Fruit fly (Drosophila melanogaster) whole organism, adult: ENCODE results near the gene CG11975.

Experiments used
- CG11617 ChIP-seq: fragments of 200-800 bp; sonication (Bioruptor generic); optimal IDR thresholded peaks from 2 replicates; lab custom pipeline; 2017; ENCODE audit warnings: mild to moderate bottlenecking, missing biosample characterization, missing genetic modification reagents, missing genetic modification characterization
- CG12768 ChIP-seq: fragments of 200-800 bp; sonication (Bioruptor generic); optimal IDR thresholded peaks from 2 replicates; lab custom pipeline; 2017; ENCODE audit warnings: missing biosample characterization, missing genetic modification characterization, mild to moderate bottlenecking, moderate library complexity, missing genetic modification reagents
- CG14711 ChIP-seq: fragments of 200-800 bp; sonication (Bioruptor generic); optimal IDR thresholded peaks from 2 replicates; lab custom pipeline; 2018; ENCODE audit warnings: missing biosample characterization, mild to moderate bottlenecking, missing genetic modification characterization, moderate library complexity
- CG1620 ChIP-seq: fragments of 200-800 bp; sonication (Bioruptor generic); optimal IDR thresholded peaks from 2 replicates; lab custom pipeline; 2016; ENCODE audit warnings: missing biosample characterization, missing genetic modification characterization
- CG33017 ChIP-seq: fragments of 200-800 bp; sonication (Bioruptor generic); optimal IDR thresholded peaks from 2 replicates; lab custom pipeline; 2018; ENCODE audit warnings: missing biosample characterization, mild to moderate bottlenecking, missing genetic modification characterization, moderate library complexity
- CG5204 ChIP-seq: fragments of 200-800 bp; sonication (Bioruptor generic); optimal IDR thresholded peaks from 2 replicates; lab custom pipeline; 2016; ENCODE audit warnings: missing biosample characterization, missing genetic modification characterization
- CG7045 ChIP-seq: fragments of 200-800 bp; sonication (Bioruptor generic); optimal IDR thresholded peaks from 2 replicates; lab custom pipeline; 2017; ENCODE audit warnings: missing biosample characterization, mild to moderate bottlenecking, missing genetic modification characterization
- CG7101 ChIP-seq: fragments of 200-800 bp; sonication (Bioruptor generic); optimal IDR thresholded peaks from 2 replicates; lab custom pipeline; 2018; ENCODE audit warnings: missing biosample characterization, mild to moderate bottlenecking, missing genetic modification characterization, moderate library complexity
- Clk ChIP-seq: fragments of 200-800 bp; sonication (Bioruptor generic); optimal IDR thresholded peaks from 2 replicates; lab custom pipeline; 2017; ENCODE audit warnings: missing biosample characterization, missing genetic modification characterization
- Crg-1 ChIP-seq: fragments of 200-800 bp; sonication (Bioruptor generic); optimal IDR thresholded peaks from 2 replicates; lab custom pipeline; 2016; ENCODE audit warnings: missing biosample characterization, missing genetic modification characterization
- Hr96 ChIP-seq: fragments of 200-800 bp; sonication (Bioruptor generic); optimal IDR thresholded peaks from 2 replicates; lab custom pipeline; 2016; ENCODE audit warnings: missing biosample characterization, missing genetic modification characterization
- Mnt ChIP-seq: fragments of 200-800 bp; sonication (Bioruptor generic); optimal IDR thresholded peaks from 2 replicates; lab custom pipeline; 2016; ENCODE audit warnings: missing biosample characterization, mild to moderate bottlenecking, missing genetic modification characterization
- bab1 ChIP-seq: fragments of 200-800 bp; sonication (Bioruptor generic); optimal IDR thresholded peaks from 3 replicates; lab custom pipeline; 2019; ENCODE audit warnings: missing biosample characterization, mild to moderate bottlenecking, missing genetic modification characterization, moderate library complexity
- cic ChIP-seq: fragments of 200-800 bp; sonication (Bioruptor generic); optimal IDR thresholded peaks from 2 replicates; lab custom pipeline; 2017; ENCODE audit warnings: missing biosample characterization, mild to moderate bottlenecking, missing genetic modification characterization, moderate library complexity
- cnc ChIP-seq, 2 experiments: fragments of >200 bp; optimal IDR thresholded peaks; 2 replicates each; lab custom pipeline; 2017
- kay ChIP-seq: fragments of 200-800 bp; sonication (Bioruptor generic); peaks from one replicate; lab custom pipeline; 2016; ENCODE audit warnings: missing biosample characterization, missing genetic modification characterization, borderline replicate concordance
- ovo ChIP-seq: fragments of 200-800 bp; sonication (Bioruptor generic); optimal IDR thresholded peaks from 2 replicates; lab custom pipeline; 2016; ENCODE audit warnings: missing biosample characterization, missing genetic modification characterization
- pad ChIP-seq: fragments of 200-800 bp; sonication (Bioruptor generic); optimal IDR thresholded peaks from 3 replicates; lab custom pipeline; 2017; ENCODE audit warnings: missing biosample characterization, missing genetic modification characterization, mild to moderate bottlenecking, moderate library complexity, missing genetic modification reagents
- tj ChIP-seq: fragments of 200-800 bp; sonication (Bioruptor generic); optimal IDR thresholded peaks from 3 replicates; lab custom pipeline; 2017; ENCODE audit warnings: missing biosample characterization, mild to moderate bottlenecking, missing genetic modification characterization, moderate library complexity
- toe ChIP-seq: fragments of 200-800 bp; sonication (Bioruptor generic); optimal IDR thresholded peaks from 2 replicates; lab custom pipeline; 2016; ENCODE audit warnings: missing biosample characterization, missing genetic modification characterization

CG11975 gene

DNA sequence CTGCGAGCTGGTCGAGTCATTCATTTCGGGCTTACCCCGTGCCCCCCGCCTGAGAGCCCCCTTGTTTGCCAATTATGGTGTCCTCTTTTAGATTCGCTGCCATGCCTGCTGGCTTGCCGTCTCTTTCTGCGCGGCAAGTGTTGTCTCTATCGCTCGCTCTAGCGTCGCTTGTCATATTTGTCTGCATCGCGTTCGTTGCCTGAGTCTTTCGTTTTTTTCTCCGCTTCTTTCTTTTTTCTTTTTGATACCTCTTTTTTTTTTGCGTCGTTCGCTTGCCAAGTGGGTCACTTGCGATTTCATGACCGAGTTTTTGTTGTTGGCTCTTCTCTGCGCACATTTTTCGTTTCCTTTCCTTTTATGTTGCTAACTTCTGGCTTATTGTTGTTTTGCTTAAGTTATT, 21.3 kb upstream of the CG11975 start:
- TF ChIP-seq Hr96 (GFP tag; lab: Kevin White, UChicago), result no peak
- no peak for TF ChIP-seq Clk
- TF ChIP-seq kay (GFP tag; lab: Kevin White, UChicago), result no peak
- no peak for TF ChIP-seq Crg-1 (GFP tag; lab: Kevin White, UChicago)

DNA sequence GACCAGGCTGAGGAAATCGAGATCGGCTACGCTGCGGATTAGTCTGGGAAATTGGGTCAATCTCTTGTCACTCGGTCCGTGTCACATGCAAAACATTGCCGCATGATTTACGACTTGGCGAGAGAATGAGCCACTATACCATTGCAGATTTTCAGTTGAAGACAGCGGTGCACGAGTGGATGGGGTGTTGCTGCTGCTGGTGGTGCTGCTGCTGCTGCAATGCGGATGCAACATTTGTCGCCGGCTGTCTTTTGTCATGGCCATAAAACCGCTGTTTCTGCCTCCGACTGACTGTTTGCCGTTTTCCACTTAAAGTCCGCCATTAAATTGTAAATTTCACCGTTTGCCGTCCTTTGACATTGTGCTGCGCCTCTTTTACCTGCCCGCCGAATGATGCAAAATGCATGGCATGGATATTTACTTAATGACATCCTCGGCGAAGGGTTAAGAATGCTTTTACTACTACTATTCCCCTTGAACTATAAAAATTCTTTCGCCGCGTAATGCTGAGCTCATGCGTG, 16.9 kb upstream of the CG11975 start:
- TF ChIP-seq CG14711 (tag; lab: Kevin White, UChicago), result no peak

DNA sequence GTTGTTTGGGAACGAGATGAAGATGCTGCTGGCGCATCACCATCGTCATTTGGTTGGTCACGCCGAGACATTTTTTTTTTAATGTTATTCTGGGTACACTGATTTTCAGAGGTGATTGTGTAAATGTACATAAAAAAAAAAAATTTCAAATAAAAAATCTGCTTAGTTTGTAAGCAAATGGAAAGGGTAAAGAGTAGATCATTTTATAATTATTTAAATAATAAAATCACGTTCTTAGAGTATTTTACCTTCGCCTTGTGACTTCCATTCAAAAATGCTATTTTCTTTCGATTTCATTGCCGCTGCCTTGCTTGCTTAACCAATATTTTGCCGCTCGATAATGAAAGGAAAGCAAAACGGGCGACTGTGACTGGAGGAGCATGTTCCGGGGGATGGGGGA, 14.3 kb upstream of the CG11975 start:
- TF ChIP-seq pad (GFP tag; lab: Kevin White, UChicago), result no peak
- TF ChIP-seq CG12768, result no peak
- TF ChIP-seq cic (GFP tag; lab: Kevin White, UChicago), result no peak
- TF ChIP-seq CG33017 (tag; lab: Kevin White, UChicago), result no peak
- no peak for TF ChIP-seq CG5204
- TF ChIP-seq kay (GFP tag; lab: Kevin White, UChicago), result no peak
- no peak for TF ChIP-seq Mnt
- no peak for TF ChIP-seq Hr96 (GFP tag; lab: Kevin White, UChicago)
- TF ChIP-seq CG11617, result no peak
- TF ChIP-seq tj (GFP tag; lab: Kevin White, UChicago), result no peak
- no peak for TF ChIP-seq CG14711 (tag; lab: Kevin White, UChicago)
- TF ChIP-seq CG7101 (tag; lab: Kevin White, UChicago), result no peak
- no peak for TF ChIP-seq Crg-1 (GFP tag; lab: Kevin White, UChicago)
- TF ChIP-seq ovo (GFP tag; lab: Kevin White, UChicago), result no peak
- TF ChIP-seq CG1620 (GFP tag; lab: Kevin White, UChicago), result no peak
- TF ChIP-seq bab1 (GFP tag; lab: Kevin White, UChicago), result no peak

DNA sequence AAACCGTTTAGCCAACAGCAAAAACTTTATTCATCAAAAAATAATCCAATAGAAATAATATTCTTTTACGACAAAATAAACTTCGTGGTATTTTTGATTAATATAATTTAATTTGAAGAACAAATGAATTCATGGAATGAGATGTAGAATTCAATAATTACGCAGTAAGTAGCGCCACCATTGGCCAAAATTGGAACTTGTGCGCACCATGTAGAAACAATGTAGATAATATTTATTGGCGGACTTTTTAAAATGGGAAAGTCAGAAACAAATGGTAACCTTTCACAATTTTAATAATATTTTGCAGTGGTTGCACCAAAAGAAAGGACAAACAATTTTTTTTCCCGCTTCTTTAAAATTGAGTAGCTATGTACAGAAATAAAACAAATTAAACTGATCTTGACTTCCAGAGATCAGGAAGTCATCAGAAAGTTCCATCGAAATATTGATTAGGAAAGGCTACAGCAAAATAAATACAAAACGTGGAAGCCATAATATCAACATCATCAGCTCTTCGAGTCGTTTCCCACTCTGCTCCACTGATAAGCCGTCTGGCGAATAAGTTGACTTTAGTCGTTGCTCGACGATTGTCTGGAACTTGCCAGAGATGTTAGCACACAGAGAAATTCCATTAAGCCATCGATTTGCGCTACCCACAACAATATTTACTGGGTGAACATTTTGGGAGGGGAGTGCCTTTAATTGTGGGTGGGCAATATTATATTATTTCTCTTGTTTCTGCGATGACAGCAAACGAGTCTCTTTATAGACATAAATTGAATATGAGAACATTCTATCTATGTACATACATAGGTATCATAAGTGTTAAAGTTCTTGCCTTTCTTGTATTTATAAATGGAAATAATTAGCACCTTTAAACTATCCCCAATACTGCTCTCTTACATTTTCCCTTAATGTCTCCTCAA, 12.9 kb upstream of the CG11975 start:
- TF ChIP-seq Clk (no peak), Hr96 (GFP tag; lab: Kevin White, UChicago) (no peak), tj (GFP tag; lab: Kevin White, UChicago) (no peak), toe (peak; percentile 28), pad (GFP tag; lab: Kevin White, UChicago) (no peak), CG12768 (peak; percentile 39), Mnt (no peak), Crg-1 (GFP tag; lab: Kevin White, UChicago) (no peak), CG7101 (tag; lab: Kevin White, UChicago) (no peak)

DNA sequence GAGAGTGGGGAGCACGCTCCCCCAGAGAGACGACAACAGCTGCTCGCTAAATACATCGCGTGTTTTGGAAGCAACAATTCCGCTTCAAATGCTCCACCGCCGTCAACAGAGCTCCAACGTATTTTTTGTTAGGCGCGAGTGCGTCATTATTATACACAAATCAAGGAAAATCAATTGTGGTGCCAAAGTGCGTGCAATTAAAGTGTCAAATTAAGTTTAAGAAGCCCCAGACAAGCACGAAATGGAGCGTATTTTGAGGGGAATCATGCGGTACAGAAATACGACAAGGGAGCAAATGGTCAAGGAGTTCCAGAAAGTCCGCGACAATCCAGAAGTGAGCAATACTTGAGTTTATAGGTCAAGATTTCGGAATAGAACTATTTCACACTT, 12.3 kb upstream of the CG11975 start, which contains the start of gene CAHbeta:
Gene CAHbeta, plus strand, starts transcription at position 85 of the 390 bp plus-strand sequence.
- TF ChIP-seq CG14711 (tag; lab: Kevin White, UChicago), result peak; percentile 11
- no peak for TF ChIP-seq toe
- TF ChIP-seq Clk, result no peak
- TF ChIP-seq pad (GFP tag; lab: Kevin White, UChicago), result peak; percentile 34
- peak; percentile 53 for TF ChIP-seq Hr96 (GFP tag; lab: Kevin White, UChicago)
- TF ChIP-seq CG1620 (GFP tag; lab: Kevin White, UChicago), result no peak
- TF ChIP-seq CG12768, result peak; percentile 67
- TF ChIP-seq CG11617, result peak; percentile 32
- TF ChIP-seq Mnt, result peak; percentile 50
- peak; percentile 95 for TF ChIP-seq kay (GFP tag; lab: Kevin White, UChicago)
- TF ChIP-seq cic (GFP tag; lab: Kevin White, UChicago), result peak; percentile 32
- TF ChIP-seq bab1 (GFP tag; lab: Kevin White, UChicago), result peak; percentile 57
- TF ChIP-seq CG7045 (GFP tag; lab: Kevin White, UChicago), result peak; percentile 44
- no peak for TF ChIP-seq Crg-1 (GFP tag; lab: Kevin White, UChicago)
- peak; percentile 9 for TF ChIP-seq CG7101 (tag; lab: Kevin White, UChicago)

DNA sequence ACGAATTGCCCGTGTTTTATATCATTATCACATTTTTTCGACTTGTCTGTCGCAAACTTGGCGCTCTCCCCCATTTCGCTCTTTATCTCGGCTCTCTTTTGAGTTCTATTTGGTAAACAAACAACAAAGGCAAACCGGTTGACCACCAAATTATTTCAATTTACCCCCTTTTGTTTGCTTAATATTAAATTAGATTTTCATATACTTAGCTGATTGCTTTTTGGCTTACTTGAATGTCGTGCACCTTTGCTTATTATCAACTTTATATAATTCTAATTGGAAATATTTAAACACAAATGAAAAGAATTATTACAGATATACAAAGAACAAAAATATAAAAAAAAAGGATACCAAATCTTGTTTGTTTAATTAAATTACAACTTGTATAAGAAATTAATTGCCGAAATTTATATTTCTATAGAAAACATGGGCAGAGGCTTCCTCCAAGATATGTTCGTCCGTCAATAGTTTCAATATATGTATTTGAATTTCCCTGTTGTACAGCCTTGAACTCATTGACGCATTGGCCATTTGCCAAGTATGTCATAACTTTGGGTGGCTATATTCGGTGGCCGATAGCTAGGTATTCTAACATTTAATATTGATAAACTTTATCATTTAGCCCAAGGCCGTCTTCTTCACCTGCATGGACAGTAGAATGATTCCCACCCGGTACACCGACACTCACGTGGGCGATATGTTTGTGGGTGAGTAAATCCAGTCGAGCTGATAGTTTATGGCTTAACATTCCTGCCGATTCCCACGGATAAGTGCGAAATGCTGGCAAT, 11.7 kb upstream of the CG11975 start:
- TF ChIP-seq Clk (no peak), CG7045 (GFP tag; lab: Kevin White, UChicago) (no peak), CG14711 (tag; lab: Kevin White, UChicago) (no peak), Mnt (no peak), kay (GFP tag; lab: Kevin White, UChicago) (no peak), CG33017 (tag; lab: Kevin White, UChicago) (no peak), CG7101 (tag; lab: Kevin White, UChicago) (no peak), CG11617 (no peak), CG5204 (no peak), pad (GFP tag; lab: Kevin White, UChicago) (no peak), toe (no peak), cnc (optimal IDR thresholded peaks at IDR 0.05; lab: Kevin White, UChicago) (no peak), ovo (GFP tag; lab: Kevin White, UChicago) (no peak), bab1 (GFP tag; lab: Kevin White, UChicago) (no peak), CG12768 (no peak)
